Fruit fly (Drosophila melanogaster) whole organism, embryonic: ENCODE results near the gene Sr-CIII.

ENCODE experiments used
- Atf3 ChIP-seq: fragments of 200-800 bp; sonication (Bioruptor generic); optimal IDR thresholded peaks from 3 replicates; lab custom pipeline; 2016; ENCODE audit warnings: missing biosample characterization, missing genetic modification characterization
- Awh ChIP-seq: fragments of 200-800 bp; sonication (Bioruptor generic); IDR thresholded peaks from 2 replicates; pipeline ENCODE4, ENCODE4 v1.3.6; 2022; ENCODE audit warnings: missing biosample characterization, missing genetic modification characterization
- B-H1 ChIP-seq: fragments of 200-800 bp; sonication (Bioruptor generic); IDR thresholded peaks from 3 replicates; pipeline ENCODE4 v1.3.6; 2022; ENCODE audit warnings: missing biosample characterization, missing genetic modification characterization
- CG11504 ChIP-seq: fragments of 200-800 bp; sonication (Bioruptor generic); optimal IDR thresholded peaks from 3 replicates; lab custom pipeline; 2019; ENCODE audit warnings: missing biosample characterization, mild to moderate bottlenecking, missing genetic modification characterization, moderate library complexity
- CG11695 ChIP-seq: fragments of 200-800 bp; sonication (Bioruptor generic); IDR thresholded peaks from 3 replicates; pipeline ENCODE4 v1.3.6; 2022; ENCODE audit warnings: missing biosample characterization, missing genetic modification characterization
- CG13287 ChIP-seq: fragments of 200-800 bp; sonication (Bioruptor generic); IDR thresholded peaks from 2 replicates; pipeline ENCODE4 v1.3.6; 2022; ENCODE audit warnings: missing biosample characterization, missing genetic modification characterization; ENCODE audit not compliant: partially characterized antibody
- CG14710 ChIP-seq: fragments of 200-800 bp; sonication (Bioruptor generic); optimal IDR thresholded peaks from 3 replicates; lab custom pipeline; 2019; ENCODE audit warnings: missing biosample characterization, mild to moderate bottlenecking, missing genetic modification characterization, moderate library complexity
- CG15514 ChIP-seq: fragments of 200-800 bp; sonication (Bioruptor generic); optimal IDR thresholded peaks from 3 replicates; lab custom pipeline; 2017; ENCODE audit warnings: missing biosample characterization, missing genetic modification characterization, mild to moderate bottlenecking, moderate library complexity, missing genetic modification reagents
- CG1603 ChIP-seq: fragments of 200-800 bp; sonication (Bioruptor generic); optimal IDR thresholded peaks from 2 replicates; lab custom pipeline; 2019; ENCODE audit warnings: missing biosample characterization, mild to moderate bottlenecking, missing genetic modification characterization, moderate library complexity
- CG16779 ChIP-seq: fragments of 200-800 bp; sonication (Bioruptor generic); IDR thresholded peaks from 2 replicates; pipeline ENCODE4 v1.3.6; 2022; ENCODE audit warnings: missing biosample characterization, missing genetic modification characterization
- CG18476 ChIP-seq: fragments of 200-800 bp; sonication (Bioruptor generic); optimal IDR thresholded peaks from 2 replicates; lab custom pipeline; 2016; ENCODE audit warnings: missing biosample characterization, mild to moderate bottlenecking, missing genetic modification characterization
- CG18599 ChIP-seq: fragments of 200-800 bp; sonication (Bioruptor generic); optimal IDR thresholded peaks from 3 replicates; lab custom pipeline; 2017; ENCODE audit warnings: missing biosample characterization, missing genetic modification characterization, mild to moderate bottlenecking, moderate library complexity, missing genetic modification reagents
- CG18764 ChIP-seq: fragments of 200-800 bp; sonication (Bioruptor generic); optimal IDR thresholded peaks from 3 replicates; lab custom pipeline; 2016; ENCODE audit warnings: missing biosample characterization, missing genetic modification characterization
- CG31365 ChIP-seq: fragments of 200-800 bp; sonication (Bioruptor generic); optimal IDR thresholded peaks from 2 replicates; lab custom pipeline; 2018; ENCODE audit warnings: missing biosample characterization, mild to moderate bottlenecking, missing genetic modification characterization
- CG32532 ChIP-seq: fragments of 200-800 bp; sonication (Bioruptor generic); IDR thresholded peaks from 2 replicates; pipeline ENCODE4 v1.3.6; 2022; ENCODE audit warnings: missing biosample characterization, missing genetic modification characterization
- CG4730 ChIP-seq: fragments of 200-800 bp; sonication (Bioruptor generic); IDR thresholded peaks from 2 replicates; pipeline ENCODE4 v1.3.6; 2022; ENCODE audit warnings: missing biosample characterization, missing genetic modification characterization
- CG6654 ChIP-seq: fragments of 200-800 bp; sonication (Bioruptor generic); optimal IDR thresholded peaks from 2 replicates; lab custom pipeline; 2017; ENCODE audit warnings: missing biosample characterization, mild to moderate bottlenecking, missing genetic modification characterization
- CG6683 ChIP-seq: fragments of 200-800 bp; sonication (Bioruptor generic); optimal IDR thresholded peaks from 2 replicates; lab custom pipeline; 2017; ENCODE audit warnings: missing biosample characterization, mild to moderate bottlenecking, missing genetic modification characterization, missing genetic modification reagents
- CG6813 ChIP-seq: fragments of 200-800 bp; sonication (Bioruptor generic); optimal IDR thresholded peaks from 2 replicates; lab custom pipeline; 2017; ENCODE audit warnings: missing biosample characterization, missing genetic modification characterization, mild to moderate bottlenecking, moderate library complexity, missing genetic modification reagents
- CG7357 ChIP-seq: fragments of 200-800 bp; sonication (Bioruptor generic); IDR thresholded peaks from 3 replicates; pipeline ENCODE4 v1.3.6; 2022; ENCODE audit warnings: missing biosample characterization, missing genetic modification characterization
- CG7556 ChIP-seq: fragments of 200-800 bp; sonication (Bioruptor generic); optimal IDR thresholded peaks from 2 replicates; lab custom pipeline; 2017; ENCODE audit warnings: missing biosample characterization, mild to moderate bottlenecking, missing genetic modification characterization
- CG8388 ChIP-seq: fragments of 200-800 bp; sonication (Bioruptor generic); optimal IDR thresholded peaks from 2 replicates; lab custom pipeline; 2019; ENCODE audit warnings: missing biosample characterization, mild to moderate bottlenecking, missing genetic modification characterization, moderate library complexity
- CG9817 ChIP-seq: fragments of 200-800 bp; sonication (Bioruptor generic); optimal IDR thresholded peaks from 2 replicates; lab custom pipeline; 2018; ENCODE audit warnings: missing biosample characterization, mild to moderate bottlenecking, missing genetic modification characterization, moderate library complexity
- CoRest ChIP-seq: fragments of 200-800 bp; sonication (Bioruptor generic); optimal IDR thresholded peaks from 3 replicates; lab custom pipeline; 2018; ENCODE audit warnings: missing biosample characterization, mild to moderate bottlenecking, missing genetic modification characterization, moderate library complexity
- HmgD ChIP-seq: fragments of 200-800 bp; sonication (Bioruptor generic); optimal IDR thresholded peaks from 3 replicates; lab custom pipeline; 2016; ENCODE audit warnings: missing biosample characterization, missing genetic modification characterization
- Kr ChIP-seq: fragments of 200-800 bp; sonication (Bioruptor generic); optimal IDR thresholded peaks from 2 replicates; lab custom pipeline; 2017; ENCODE audit warnings: missing biosample characterization, mild to moderate bottlenecking, missing genetic modification characterization
- Med ChIP-seq: fragments of 200-800 bp; sonication (Bioruptor generic); peaks from one replicate; lab custom pipeline; 2016; ENCODE audit warnings: missing biosample characterization, missing genetic modification characterization, mild to moderate bottlenecking, inconsistent platforms, moderate library complexity
- Oli ChIP-seq: fragments of 200-800 bp; sonication (Bioruptor generic); optimal IDR thresholded peaks from 2 replicates; lab custom pipeline; 2018; ENCODE audit warnings: missing biosample characterization, mild to moderate bottlenecking, missing genetic modification characterization, moderate library complexity
- PHDP ChIP-seq: fragments of 200-800 bp; sonication (Bioruptor generic); optimal IDR thresholded peaks from 3 replicates; lab custom pipeline; 2018; ENCODE audit warnings: missing biosample characterization, mild to moderate bottlenecking, missing genetic modification characterization, moderate library complexity
- Rfx ChIP-seq: fragments of 200-800 bp; sonication (Bioruptor generic); IDR thresholded peaks from 2 replicates; pipeline ENCODE4 v1.3.6; 2022; ENCODE audit warnings: missing biosample characterization, missing genetic modification characterization
- Six4 ChIP-seq: fragments of 200-800 bp; sonication (Bioruptor generic); optimal IDR thresholded peaks from 2 replicates; lab custom pipeline; 2016; ENCODE audit warnings: missing biosample characterization, missing genetic modification characterization
- Sox100B ChIP-seq: fragments of 200-800 bp; sonication (Bioruptor generic); optimal IDR thresholded peaks from 3 replicates; lab custom pipeline; 2018; ENCODE audit warnings: missing biosample characterization, mild to moderate bottlenecking, missing genetic modification characterization
- Xbp1 ChIP-seq: fragments of 200-800 bp; sonication (Bioruptor generic); optimal IDR thresholded peaks from 3 replicates; lab custom pipeline; 2016; ENCODE audit warnings: missing biosample characterization, mild to moderate bottlenecking, missing genetic modification characterization
- ab ChIP-seq: fragments of 200-800 bp; sonication (Bioruptor generic); optimal IDR thresholded peaks from 2 replicates; lab custom pipeline; 2016; ENCODE audit warnings: missing biosample characterization, missing genetic modification characterization
- ase ChIP-seq: fragments of 200-800 bp; sonication (Bioruptor generic); IDR thresholded peaks from 3 replicates; pipeline ENCODE4 v1.3.6; 2022; ENCODE audit warnings: missing biosample characterization, missing genetic modification characterization
- bcd ChIP-seq: fragments of 200-800 bp; sonication (Bioruptor generic); optimal IDR thresholded peaks from 2 replicates; lab custom pipeline; 2017; ENCODE audit warnings: missing biosample characterization, mild to moderate bottlenecking, missing genetic modification characterization
- bowl ChIP-seq: fragments of 200-800 bp; sonication (Bioruptor generic); IDR thresholded peaks from 2 replicates; pipeline ENCODE4 v1.3.6; 2022; ENCODE audit warnings: missing biosample characterization, missing genetic modification characterization
- cato ChIP-seq: fragments of 200-800 bp; sonication (Bioruptor generic); optimal IDR thresholded peaks from 2 replicates; lab custom pipeline; 2016; ENCODE audit warnings: missing biosample characterization, missing genetic modification characterization, borderline replicate concordance
- caup ChIP-seq: fragments of 200-800 bp; sonication (Bioruptor generic); optimal IDR thresholded peaks from 3 replicates; lab custom pipeline; 2017; ENCODE audit warnings: missing biosample characterization, mild to moderate bottlenecking, missing genetic modification characterization, moderate library complexity; ENCODE audit not compliant: severe bottlenecking
- grau ChIP-seq: fragments of 200-800 bp; optimal IDR thresholded peaks from 3 replicates; lab custom pipeline; 2019; ENCODE audit warnings: missing biosample characterization, mild to moderate bottlenecking, missing genetic modification characterization, moderate library complexity
- h ChIP-seq: fragments of >200 bp; optimal IDR thresholded peaks from 2 replicates; lab custom pipeline; 2017
- hb ChIP-seq: fragments of 200-800 bp; sonication (Bioruptor generic); IDR thresholded peaks from 3 replicates; pipeline ENCODE4 v1.3.6; 2022; ENCODE audit warnings: missing biosample characterization, missing genetic modification characterization; ENCODE audit not compliant: partially characterized antibody
- kah ChIP-seq: fragments of 200-800 bp; sonication (Bioruptor generic); optimal IDR thresholded peaks from 2 replicates; lab custom pipeline; 2018; ENCODE audit warnings: missing biosample characterization, mild to moderate bottlenecking, missing genetic modification characterization
- mld ChIP-seq: fragments of 200-800 bp; sonication (Bioruptor generic); IDR thresholded peaks from 3 replicates; pipeline ENCODE4 v1.3.6; 2022; ENCODE audit warnings: missing biosample characterization, missing genetic modification characterization; ENCODE audit not compliant: partially characterized antibody
- org-1 ChIP-seq: fragments of 200-800 bp; sonication (Bioruptor generic); optimal IDR thresholded peaks from 2 replicates; lab custom pipeline; 2017; ENCODE audit warnings: missing biosample characterization, missing genetic modification characterization
- ranshi ChIP-seq: fragments of 200-800 bp; sonication (Bioruptor generic); IDR thresholded peaks from 2 replicates; pipeline ENCODE4 v1.3.6; 2022; ENCODE audit warnings: missing biosample characterization, missing genetic modification characterization
- sob ChIP-seq: fragments of 200-800 bp; sonication (Bioruptor generic); IDR thresholded peaks from 2 replicates; pipeline ENCODE4 v1.3.6; 2022; ENCODE audit warnings: missing biosample characterization, missing genetic modification characterization
- unpg ChIP-seq: fragments of 200-800 bp; sonication (Bioruptor generic); optimal IDR thresholded peaks from 3 replicates; lab custom pipeline; 2018; ENCODE audit warnings: missing biosample characterization, mild to moderate bottlenecking, missing genetic modification characterization, moderate library complexity
- wor ChIP-seq: fragments of 200-800 bp; sonication (Bioruptor generic); IDR thresholded peaks from 2 replicates; pipeline ENCODE4 v1.3.6; 2022; ENCODE audit warnings: missing biosample characterization, missing genetic modification characterization
- zfh2 ChIP-seq: fragments of 200-800 bp; sonication (Bioruptor generic); optimal IDR thresholded peaks from 2 replicates; lab custom pipeline; 2016; ENCODE audit warnings: missing biosample characterization, missing genetic modification characterization

The Sr-CIII gene

DNA sequence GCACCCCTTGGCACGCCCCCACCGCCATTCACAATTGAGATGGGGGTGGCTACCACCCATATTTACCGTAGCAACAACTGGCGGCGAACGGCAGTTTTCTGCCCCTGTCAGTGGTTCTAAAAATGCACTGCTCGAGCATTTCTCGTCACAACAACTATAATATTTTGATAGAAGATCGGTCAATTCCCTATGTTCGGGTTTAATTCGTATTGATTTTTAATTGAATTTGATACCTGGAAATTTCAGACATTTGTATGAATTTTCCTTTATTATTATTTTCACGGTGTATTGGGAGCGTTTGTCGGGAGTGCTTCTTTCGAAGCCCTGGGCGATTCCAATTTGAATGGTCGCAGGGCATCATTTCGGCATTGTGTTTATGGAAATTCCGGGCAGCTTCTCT, 12.9 kb downstream of the Sr-CIII start (continued):
- TF ChIP-seq CG9817, result no peak
- TF ChIP-seq org-1 (GFP tag; lab: Kevin White, UChicago), result no peak
- no peak for TF ChIP-seq Kr (GFP tag; lab: Kevin White, UChicago)
- no peak for TF ChIP-seq mld (GFP tag; lab: Robert Waterston, UW)
- peak; percentile 16 for TF ChIP-seq Six4 (GFP tag; lab: Kevin White, UChicago)
- peak; percentile 63; the same call in 2 of the 3 replicates for TF ChIP-seq CG7357
- TF ChIP-seq B-H1 (GFP tag; lab: Robert Waterston, UW), result peak; percentile 68
- no peak for TF ChIP-seq CG16779 (GFP tag; lab: Robert Waterston, UW)
- peak; percentile 37; the same call in 1 of the 2 replicates for TF ChIP-seq bowl
- peak; percentile 12 for TF ChIP-seq grau
- TF ChIP-seq ase, result peak; percentile 70
- TF ChIP-seq CG11504 (tag; lab: Kevin White, UChicago), result peak; percentile 47
- TF ChIP-seq ranshi (GFP tag; lab: Robert Waterston, UW), result no peak
- TF ChIP-seq kah, result peak; percentile 65
- peak; percentile 31 for TF ChIP-seq CG18764 (GFP tag; lab: Kevin White, UChicago)
- no peak for TF ChIP-seq h (lab: Kevin White, UChicago)
- TF ChIP-seq Atf3 (GFP tag; lab: Kevin White, UChicago), result no peak
- TF ChIP-seq CG6654, result no peak
- TF ChIP-seq ab (GFP tag; lab: Kevin White, UChicago), result no peak
- peak; percentile 69 for TF ChIP-seq Med (GFP tag; lab: Kevin White, UChicago)
- no peak for TF ChIP-seq Oli (tag; lab: Kevin White, UChicago)
- TF ChIP-seq CG31365 (tag; lab: Kevin White, UChicago), result peak; percentile 37
- peak; percentile 22 for TF ChIP-seq CG7556 (GFP tag; lab: Kevin White, UChicago)
- no peak for TF ChIP-seq hb (GFP tag; lab: Robert Waterston, UW)
- TF ChIP-seq Awh (GFP tag; lab: Robert Waterston, UW), result peak; percentile 82
- TF ChIP-seq CG18599 (GFP tag; lab: Kevin White, UChicago), result peak; percentile 75
- TF ChIP-seq CG32532 (GFP tag; lab: Robert Waterston, UW), result peak; percentile 69
- TF ChIP-seq unpg, result peak; percentile 38
- peak; percentile 18 for TF ChIP-seq CG1603 (tag; lab: Kevin White, UChicago)
- TF ChIP-seq CG6813 (GFP tag; lab: Kevin White, UChicago), result peak; percentile 44
- TF ChIP-seq Sox100B (GFP tag; lab: Kevin White, UChicago), result peak; percentile 13
- TF ChIP-seq CG6683 (GFP tag; lab: Kevin White, UChicago), result peak; percentile 35
- TF ChIP-seq CG14710 (tag; lab: Kevin White, UChicago), result peak; percentile 64
- TF ChIP-seq PHDP (tag; lab: Kevin White, UChicago), result peak; percentile 40
- TF ChIP-seq Rfx, result 0 out of 2 replicates have a peak, but pooled peaks have one; percentile 9
- peak; percentile 43 for TF ChIP-seq CG4730 (GFP tag; lab: Robert Waterston, UW)
- peak; percentile 4 for TF ChIP-seq CG8388 (GFP tag; lab: Kevin White, UChicago)
- TF ChIP-seq CG18476 (GFP tag; lab: Kevin White, UChicago), result no peak
- TF ChIP-seq caup, result peak; percentile 18
- TF ChIP-seq CG15514 (GFP tag; lab: Kevin White, UChicago), result peak; percentile 39
- peak; percentile 3 for TF ChIP-seq Xbp1 (GFP tag; lab: Kevin White, UChicago)
- peak; percentile 45 for TF ChIP-seq bcd (GFP tag; lab: Kevin White, UChicago)
- 0 out of 2 replicates have a peak, but pooled peaks have one; percentile 24 for TF ChIP-seq wor
- peak; percentile 62; the same call in 1 of the 3 replicates for TF ChIP-seq CG11695
- TF ChIP-seq HmgD (GFP tag; lab: Kevin White, UChicago), result no peak
- no peak for TF ChIP-seq cato (GFP tag; lab: Kevin White, UChicago)
- TF ChIP-seq CG13287, result no peak
- TF ChIP-seq sob, result no peak
- no peak for TF ChIP-seq zfh2 (GFP tag; lab: Kevin White, UChicago)
- TF ChIP-seq CoRest (tag; lab: Kevin White, UChicago), result peak; percentile 5
